Worm (Caenorhabditis elegans) whole organism, L1 larva: ENCODE results near the gene wrm-1.

ENCODE experiments used
- C04F5.9 ChIP-seq: sonication (generic microtip); optimal IDR thresholded peaks from 2 replicates; lab custom pipeline; 2016; ENCODE audit warnings: missing genetic modification characterization, missing compliant biosample characterization
- C34B4.2 ChIP-seq: sonication (generic microtip); optimal IDR thresholded peaks from 2 replicates; lab custom pipeline; 2017; ENCODE audit warnings: mild to moderate bottlenecking, missing genetic modification characterization, missing compliant biosample characterization
- Y116A8C.19 ChIP-seq: sonication (generic microtip); optimal IDR thresholded peaks from 2 replicates; lab custom pipeline; 2016; ENCODE audit warnings: missing compliant biosample characterization, missing genetic modification characterization, borderline replicate concordance
- aha-1 ChIP-seq: fragments of 150-350 bp; optimal IDR thresholded peaks from 2 replicates; lab custom pipeline; 2014; ENCODE audit warnings: missing biosample characterization, missing genetic modification characterization
- ceh-63 ChIP-seq: fragments of 200-800 bp; sonication (Bioruptor generic); optimal IDR thresholded peaks from 2 replicates; lab custom pipeline; 2018; ENCODE audit warnings: mild to moderate bottlenecking, missing genetic modification characterization, missing compliant biosample characterization
- ceh-82 ChIP-seq, 3 experiments: fragments of 150-350 bp in 1 of 3; sonication (generic microtip) in 2 of 3; optimal IDR thresholded peaks; 2 replicates each; lab custom pipeline; 2014 to 2017; ENCODE audit warnings: missing biosample characterization in 3 of 3, missing genetic modification characterization in 3 of 3
- ceh-90 ChIP-seq: sonication (generic microtip); optimal IDR thresholded peaks from 2 replicates; lab custom pipeline; 2016; ENCODE audit warnings: missing genetic modification characterization, missing compliant biosample characterization
- dpl-1 ChIP-seq, 3 experiments: fragments of 150-350 bp in 2 of 3; sonication (generic microtip) in 1 of 3; optimal IDR thresholded peaks; 2 replicates each; lab custom pipeline; 2014 to 2017; ENCODE audit warnings: missing biosample characterization in 3 of 3, missing genetic modification characterization in 3 of 3, missing genetic modification reagents in 3 of 3
- efl-1 ChIP-seq, 4 experiments: fragments of 150-350 bp; optimal IDR thresholded peaks in 3 of 4; peaks in 1 of 4; 1 replicate in 1 of 4; 2 replicates in 3 of 4; lab custom pipeline; 2014; ENCODE audit warnings: missing biosample characterization in 2 of 4, missing genetic modification characterization in 2 of 4, missing genetic modification reagents in 2 of 4
- egl-13 ChIP-seq: sonication (generic microtip); optimal IDR thresholded peaks from 2 replicates; lab custom pipeline; 2016; ENCODE audit warnings: missing genotype, missing genetic modification reagents, missing genetic modification characterization, missing compliant biosample characterization
- elt-2 ChIP-seq: sonication (generic microtip); optimal IDR thresholded peaks from 2 replicates; lab custom pipeline; 2016; ENCODE audit warnings: missing genetic modification characterization, mild to moderate bottlenecking, inconsistent platforms, missing compliant biosample characterization, missing genetic modification reagents
- elt-3 ChIP-seq, 6 experiments: fragments of 150-350 bp in 1 of 6; sonication (generic microtip); optimal IDR thresholded peaks; 2 replicates each; lab custom pipeline; 2017 to 2018; ENCODE audit warnings: missing biosample characterization in 6 of 6, missing genetic modification characterization in 6 of 6, inconsistent platforms in 1 of 6
- fkh-10 ChIP-seq: sonication (generic microtip); optimal IDR thresholded peaks from 2 replicates; lab custom pipeline; 2017; ENCODE audit warnings: missing biosample characterization, missing genetic modification reagents, missing genetic modification characterization
- fkh-4 ChIP-seq: sonication (generic microtip); optimal IDR thresholded peaks from 2 replicates; lab custom pipeline; 2016; ENCODE audit warnings: missing compliant biosample characterization, missing genetic modification characterization, borderline replicate concordance
- hlh-4 ChIP-seq: sonication (generic microtip); optimal IDR thresholded peaks from 2 replicates; lab custom pipeline; 2016; ENCODE audit warnings: mild to moderate bottlenecking, missing genetic modification characterization, missing compliant biosample characterization
- irx-1 ChIP-seq: sonication (generic microtip); optimal IDR thresholded peaks from 2 replicates; lab custom pipeline; 2016; ENCODE audit warnings: missing genetic modification characterization, missing compliant biosample characterization
- jun-1 ChIP-seq: fragments of 150-350 bp; optimal IDR thresholded peaks from 2 replicates; lab custom pipeline; 2014; ENCODE audit warnings: missing biosample characterization, missing genetic modification reagents, missing genetic modification characterization
- lin-13 ChIP-seq: fragments of 150-350 bp; optimal IDR thresholded peaks from 2 replicates; lab custom pipeline; 2014; ENCODE audit warnings: missing biosample characterization, missing genetic modification reagents, missing genetic modification characterization
- lin-14 ChIP-seq: fragments of 200-800 bp; sonication (Bioruptor generic); optimal IDR thresholded peaks from 2 replicates; lab custom pipeline; 2018; ENCODE audit warnings: mild to moderate bottlenecking, missing genetic modification characterization, moderate library complexity, missing compliant biosample characterization
- lin-15B ChIP-seq: fragments of 150-350 bp; sonication (generic microtip); optimal IDR thresholded peaks from 3 replicates; lab custom pipeline; 2014; ENCODE audit warnings: missing biosample characterization, missing genetic modification characterization
- lin-35 ChIP-seq, 2 experiments: fragments of 150-350 bp; optimal IDR thresholded peaks; 2 replicates each; lab custom pipeline; 2014; ENCODE audit warnings: missing biosample characterization in 2 of 2, missing genetic modification characterization in 2 of 2, missing genetic modification reagents in 2 of 2
- lin-39 ChIP-seq: fragments of 150-350 bp; optimal IDR thresholded peaks from 2 replicates; lab custom pipeline; 2014; ENCODE audit warnings: missing biosample characterization, missing genetic modification reagents, missing genetic modification characterization
- lir-3 ChIP-seq: sonication (generic microtip); optimal IDR thresholded peaks from 2 replicates; lab custom pipeline; 2016; ENCODE audit warnings: mild to moderate bottlenecking, missing genetic modification characterization, moderate library complexity, missing compliant biosample characterization; ENCODE audit not compliant: poor library complexity
- mdl-1 ChIP-seq, 2 experiments: fragments of 150-350 bp; optimal IDR thresholded peaks; 2 replicates each; lab custom pipeline; 2014 to 2017; ENCODE audit warnings: missing biosample characterization in 2 of 2, missing genetic modification characterization in 2 of 2, inconsistent platforms in 1 of 2
- mef-2 ChIP-seq: fragments of 150-350 bp; optimal IDR thresholded peaks from 2 replicates; lab custom pipeline; 2014; ENCODE audit warnings: missing biosample characterization, missing genetic modification characterization
- mep-1 ChIP-seq: fragments of 150-350 bp; optimal IDR thresholded peaks from 2 replicates; lab custom pipeline; 2014; ENCODE audit warnings: missing biosample characterization, missing genetic modification characterization
- nhr-11 ChIP-seq: fragments of 150-350 bp; optimal IDR thresholded peaks from 2 replicates; lab custom pipeline; 2014; ENCODE audit warnings: missing biosample characterization, missing genetic modification characterization
- nhr-20 ChIP-seq: sonication (generic microtip); optimal IDR thresholded peaks from 2 replicates; lab custom pipeline; 2016; ENCODE audit warnings: mild to moderate bottlenecking, missing genetic modification characterization, missing compliant biosample characterization
- nhr-47 ChIP-seq: sonication (generic microtip); optimal IDR thresholded peaks from 2 replicates; lab custom pipeline; 2016; ENCODE audit warnings: mild to moderate bottlenecking, missing genetic modification characterization, moderate library complexity, missing compliant biosample characterization
- nhr-71 ChIP-seq: sonication (generic microtip); optimal IDR thresholded peaks from 2 replicates; lab custom pipeline; 2016; ENCODE audit warnings: mild to moderate bottlenecking, missing genetic modification characterization, moderate library complexity, missing compliant biosample characterization
- nhr-77 ChIP-seq: fragments of 150-350 bp; optimal IDR thresholded peaks from 2 replicates; lab custom pipeline; 2014; ENCODE audit warnings: missing biosample characterization, missing genetic modification characterization
- nhr-84 ChIP-seq: sonication (generic microtip); optimal IDR thresholded peaks from 2 replicates; lab custom pipeline; 2017; ENCODE audit warnings: missing biosample characterization, missing genetic modification characterization
- nhr-90 ChIP-seq: sonication (generic microtip); optimal IDR thresholded peaks from 2 replicates; lab custom pipeline; 2016; ENCODE audit warnings: mild to moderate bottlenecking, missing genetic modification characterization, missing compliant biosample characterization; ENCODE audit not compliant: poor library complexity
- skn-1 ChIP-seq: fragments of 150-350 bp; optimal IDR thresholded peaks from 2 replicates; lab custom pipeline; 2014; ENCODE audit warnings: missing biosample characterization, missing genetic modification characterization
- snpc-4 ChIP-seq: fragments of 150-350 bp; optimal IDR thresholded peaks from 2 replicates; lab custom pipeline; 2014; ENCODE audit warnings: missing biosample characterization, missing genetic modification characterization
- tlp-1 ChIP-seq: fragments of 150-350 bp; optimal IDR thresholded peaks from 2 replicates; lab custom pipeline; 2014; ENCODE audit warnings: missing biosample characterization, missing genetic modification characterization
- unc-130 ChIP-seq: fragments of 150-350 bp; optimal IDR thresholded peaks from 2 replicates; lab custom pipeline; 2017; ENCODE audit warnings: missing biosample characterization, missing genetic modification characterization, inconsistent platforms
- unc-62 ChIP-seq: fragments of 150-350 bp; optimal IDR thresholded peaks from 2 replicates; lab custom pipeline; 2014; ENCODE audit warnings: missing biosample characterization, missing genetic modification reagents, missing genetic modification characterization
- xbp-1 ChIP-seq: sonication (generic microtip); optimal IDR thresholded peaks from 2 replicates; lab custom pipeline; 2016; ENCODE audit warnings: missing genetic modification characterization, missing compliant biosample characterization
- zag-1 ChIP-seq: fragments of 150-350 bp; optimal IDR thresholded peaks from 2 replicates; lab custom pipeline; 2014; ENCODE audit warnings: missing biosample characterization, missing genetic modification characterization
- zip-4 ChIP-seq: fragments of 200-800 bp; sonication (Bioruptor generic); optimal IDR thresholded peaks from 2 replicates; lab custom pipeline; 2018; ENCODE audit warnings: mild to moderate bottlenecking, missing genetic modification characterization, moderate library complexity, missing compliant biosample characterization

wrm-1 gene

DNA sequence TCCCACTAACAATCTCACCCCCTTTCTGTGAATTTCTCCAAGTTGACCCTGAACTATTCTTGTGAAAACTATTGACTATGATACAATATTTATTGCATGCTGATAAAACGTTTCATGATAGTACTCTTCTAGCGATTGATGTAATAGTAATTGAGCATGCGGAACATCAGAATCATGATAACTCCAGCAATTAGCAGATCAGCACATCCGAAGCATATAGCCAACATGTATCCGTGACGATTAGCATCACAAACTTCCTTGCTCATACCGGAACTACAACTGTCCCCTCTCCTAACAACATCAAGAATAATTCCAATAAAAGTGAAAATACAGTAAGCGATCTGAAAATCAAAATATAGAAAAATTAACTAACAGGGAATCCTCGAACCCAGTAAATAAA, 7.4 kb downstream of the wrm-1 start:
- TF ChIP-seq egl-13 (tag; lab: Kevin White, UChicago) (no peak), elt-2 (no peak), fkh-4 (tag; lab: Kevin White, UChicago) (no peak), Y116A8C.19 (no peak), lin-35 (GFP tag; optimal IDR thresholded peaks at IDR 0.05; lab: Kevin White, UChicago) (no peak), mef-2 (no peak)

ce11 chrIII:5730980-5731636, 8.5 kb downstream of the wrm-1 start, which contains the start of the genes B0244.9 and B0244.7:
Gene B0244.9 (minus strand): TSS chrIII:5731030.
Gene B0244.7 (plus strand): TSS chrIII:5731501.
- TF ChIP-seq elt-3 (tag; optimal IDR thresholded peaks at IDR 0.05; lab: Kevin White, UChicago) (no peak), mep-1 (tag; lab: Kevin White, UChicago) (no peak), hlh-4 (tag; lab: Kevin White, UChicago) (no peak), mef-2 (no peak), lin-35 (GFP tag; optimal IDR thresholded peaks at IDR 0.05; lab: Kevin White, UChicago) (no peak), lin-15B (tag; lab: Kevin White, UChicago) (no peak), elt-2 (peak; percentile 43), efl-1 (optimal IDR thresholded peaks at IDR 0.05; lab: Kevin White, UChicago) (no peak), efl-1 (GFP tag; optimal IDR thresholded peaks at IDR 0.05 in 1 of 2; lab: Kevin White, UChicago) (peak in 1 of 2 experiments; percentile 20)
- TF ChIP-seq, all 84 proteins: peak for 2

DNA sequence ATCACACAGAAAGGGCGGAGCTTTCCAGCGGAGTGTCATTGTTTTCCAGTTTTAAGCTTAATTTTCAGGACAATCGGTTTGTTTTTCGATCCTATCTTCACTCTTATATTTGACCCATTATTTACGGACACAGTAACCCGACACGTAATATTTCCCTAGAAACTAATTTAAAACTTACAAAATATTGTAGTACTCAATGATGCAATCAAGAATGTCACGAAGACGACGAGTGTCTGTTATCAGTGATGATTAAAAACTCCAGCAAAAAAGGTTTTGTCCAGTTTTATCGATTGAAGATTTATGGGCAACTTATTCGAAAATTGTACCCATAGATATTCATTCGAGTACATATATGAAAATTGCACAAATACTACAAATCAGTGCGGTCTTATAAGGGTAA, 10.3 kb downstream of the wrm-1 start, which contains the start of gene B0244.17:
B0244.17 (plus strand) TSS at position 301 of the 400 bp plus-strand sequence.
- TF ChIP-seq ceh-90, result no peak
- no peak for TF ChIP-seq efl-1 (optimal IDR thresholded peaks at IDR 0.05; lab: Kevin White, UChicago)
- TF ChIP-seq efl-1 (GFP tag; optimal IDR thresholded peaks at IDR 0.05 in 1 of 2; lab: Kevin White, UChicago), result no peak
- TF ChIP-seq lin-35 (GFP tag; optimal IDR thresholded peaks at IDR 0.05; lab: Kevin White, UChicago), result no peak
- no peak for TF ChIP-seq elt-3 (tag; optimal IDR thresholded peaks at IDR 0.05; lab: Kevin White, UChicago)
- no peak for TF ChIP-seq nhr-11 (tag; lab: Kevin White, UChicago)
- TF ChIP-seq Y116A8C.19, result no peak

DNA sequence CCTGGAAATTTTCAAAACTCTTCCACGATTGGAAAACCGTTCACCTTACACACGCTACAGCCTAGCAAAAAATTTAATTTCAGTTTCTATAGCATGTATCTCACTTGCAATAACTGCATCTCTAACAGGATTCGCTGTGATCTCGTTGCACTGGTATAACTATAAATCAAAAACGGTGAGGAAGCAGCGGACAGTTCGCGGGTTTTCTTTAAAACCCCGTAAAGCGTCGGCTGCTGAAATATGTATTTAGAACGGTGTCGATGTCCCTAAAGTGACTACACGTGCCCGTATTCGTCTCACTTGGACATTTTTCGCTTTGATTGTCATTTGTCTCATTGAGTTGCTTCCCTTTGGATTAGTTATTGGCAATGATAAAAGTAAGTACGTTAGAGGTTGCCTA, 11.7 kb downstream of the wrm-1 start:
- no peak for TF ChIP-seq nhr-20 (tag; lab: Kevin White, UChicago)
- no peak for TF ChIP-seq skn-1
- no peak for TF ChIP-seq lir-3 (tag; lab: Kevin White, UChicago)
- TF ChIP-seq ceh-90, result no peak
- no peak for TF ChIP-seq nhr-84 (tag; lab: Kevin White, UChicago)
- TF ChIP-seq lin-13 (GFP tag; lab: Kevin White, UChicago), result no peak
- TF ChIP-seq jun-1 (tag; lab: Kevin White, UChicago), result no peak
- TF ChIP-seq unc-62, result no peak
- no peak for TF ChIP-seq nhr-77 (tag; lab: Kevin White, UChicago)
- TF ChIP-seq mef-2, result no peak
- no peak for TF ChIP-seq elt-2
- TF ChIP-seq Y116A8C.19, result no peak
- no peak for TF ChIP-seq nhr-90 (tag; lab: Kevin White, UChicago)
- TF ChIP-seq efl-1 (optimal IDR thresholded peaks at IDR 0.05; lab: Kevin White, UChicago), result no peak
- no peak for TF ChIP-seq efl-1 (GFP tag; optimal IDR thresholded peaks at IDR 0.05 in 1 of 2; lab: Kevin White, UChicago)
- no peak for TF ChIP-seq nhr-71 (tag; lab: Kevin White, UChicago)
- no peak for TF ChIP-seq lin-39
- no peak for TF ChIP-seq C34B4.2 (tag; lab: Kevin White, UChicago)

DNA sequence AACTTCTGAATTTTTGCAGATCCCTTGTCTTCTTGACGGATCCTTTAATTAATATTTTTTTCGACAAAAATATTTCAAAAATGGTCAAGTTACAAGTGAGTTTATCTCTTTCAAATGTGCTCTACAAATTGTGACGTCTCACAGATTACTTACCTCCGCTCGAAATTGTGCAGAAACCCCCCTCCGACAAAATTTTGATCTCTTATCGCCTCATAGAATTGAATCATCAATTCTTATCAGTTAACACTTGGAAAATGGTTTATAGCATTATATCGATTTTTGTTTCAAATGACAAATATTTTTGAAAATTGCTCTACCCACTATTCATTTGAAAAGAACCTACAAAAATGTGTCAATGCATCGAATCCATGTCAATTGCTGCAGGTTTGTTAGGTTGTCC, 12.3 kb downstream of the wrm-1 start, which contains the start of gene B0244.10:
B0244.10 (plus strand) TSS at position 254 of the 400 bp plus-strand sequence.
- TF ChIP-seq ceh-82 (tag; optimal IDR thresholded peaks at IDR 0.05; lab: Kevin White, UChicago), result no peak
- peak; percentile 74 for TF ChIP-seq elt-2
- no peak for TF ChIP-seq mdl-1 (tag; optimal IDR thresholded peaks at IDR 0.05; lab: Kevin White, UChicago)
- no peak for TF ChIP-seq nhr-47
- TF ChIP-seq tlp-1 (tag; lab: Kevin White, UChicago), result peak; percentile 28

DNA sequence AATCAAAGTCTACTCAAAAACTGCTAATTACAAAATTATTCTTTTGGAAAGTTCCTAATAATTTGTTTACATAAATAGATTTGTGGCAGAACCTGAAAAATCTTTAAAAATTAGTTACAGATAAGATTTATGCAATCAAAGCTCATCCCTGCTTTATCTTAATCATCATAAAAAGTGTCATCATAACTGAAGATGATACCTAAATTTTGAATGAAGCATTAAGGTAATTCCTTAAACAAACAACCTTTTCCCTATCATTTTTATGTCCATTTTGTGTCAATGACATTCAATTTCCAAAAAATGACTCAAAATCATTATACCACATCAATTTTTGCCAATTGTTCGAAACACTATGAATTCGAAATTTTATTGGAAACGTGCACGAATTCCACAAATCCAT, 15.1 kb downstream of the wrm-1 start, which contains the start of gene B0244.6:
B0244.6 (plus strand) TSS at position 301 of the 400 bp plus-strand sequence.
- TF ChIP-seq lin-14 (GFP tag; lab: Kevin White, UChicago), result no peak
- TF ChIP-seq irx-1 (tag; lab: Kevin White, UChicago), result no peak
- TF ChIP-seq zip-4, result no peak
- no peak for TF ChIP-seq snpc-4 (tag; lab: Kevin White, UChicago)
- no peak for TF ChIP-seq zag-1
- TF ChIP-seq elt-2, result no peak
- no peak for TF ChIP-seq C04F5.9
- TF ChIP-seq xbp-1, result no peak
- no peak for TF ChIP-seq ceh-63 (GFP tag; lab: Kevin White, UChicago)
- no peak for TF ChIP-seq unc-130 (tag; lab: Kevin White, UChicago)
- no peak for TF ChIP-seq fkh-10 (GFP tag; lab: Kevin White, UChicago)
- no peak for TF ChIP-seq mef-2
- TF ChIP-seq dpl-1 (GFP tag; optimal IDR thresholded peaks at IDR 0.05; lab: Kevin White, UChicago), result no peak
- no peak for TF ChIP-seq aha-1 (tag; lab: Kevin White, UChicago)
